Fruit fly (Drosophila melanogaster) whole organism, embryonic: Measurements from ENCODE around the gene Pmm2.
A peak's percentile ranks its signal among the peaks of the same experiment; 100 is the strongest.

Experiments
- CG10366 ChIP-seq: fragments of 200-800 bp; sonication (Bioruptor generic); IDR thresholded peaks from 2 replicates; pipeline ENCODE4 v1.3.6; 2022; ENCODE audit warnings: missing biosample characterization, missing genetic modification characterization
- CG10959 ChIP-seq: fragments of 200-800 bp; sonication (Bioruptor generic); IDR thresholded peaks from 2 replicates; pipeline ENCODE4 v1.3.6; 2022; ENCODE audit warnings: missing biosample characterization, missing genetic modification characterization
- CG10979 ChIP-seq: fragments of 200-800 bp; sonication (Bioruptor generic); optimal IDR thresholded peaks from 2 replicates; lab custom pipeline; 2018; ENCODE audit warnings: missing biosample characterization, mild to moderate bottlenecking, missing genetic modification characterization, moderate library complexity
- CG11398 ChIP-seq: fragments of 200-800 bp; sonication (Bioruptor generic); optimal IDR thresholded peaks from 2 replicates; lab custom pipeline; 2016; ENCODE audit warnings: missing biosample characterization, missing genetic modification characterization
- CG1233 ChIP-seq: fragments of 200-800 bp; sonication (Bioruptor generic); optimal IDR thresholded peaks from 4 replicates; lab custom pipeline; 2018; ENCODE audit warnings: missing biosample characterization, mild to moderate bottlenecking, missing genetic modification characterization
- CG14860 ChIP-seq: fragments of 200-800 bp; sonication (Bioruptor generic); IDR thresholded peaks from 3 replicates; pipeline ENCODE4 v1.3.6; 2022; ENCODE audit warnings: missing biosample characterization, missing genetic modification characterization; ENCODE audit not compliant: partially characterized antibody
- CG1529 ChIP-seq: fragments of 200-800 bp; sonication (Bioruptor generic); optimal IDR thresholded peaks from 3 replicates; lab custom pipeline; 2018; ENCODE audit warnings: missing biosample characterization, missing genetic modification characterization
- CG17186 ChIP-seq: fragments of 200-800 bp; sonication (Bioruptor generic); optimal IDR thresholded peaks from 3 replicates; lab custom pipeline; 2017; ENCODE audit warnings: missing biosample characterization, missing genetic modification reagents, missing genetic modification characterization
- CG2120 ChIP-seq: fragments of 200-800 bp; sonication (Bioruptor generic); optimal IDR thresholded peaks from 3 replicates; lab custom pipeline; 2016; ENCODE audit warnings: missing biosample characterization, missing genetic modification characterization
- CG32772 ChIP-seq: fragments of 200-800 bp; sonication (Bioruptor generic); IDR thresholded peaks from 2 replicates; pipeline ENCODE4 v1.3.6; 2022; ENCODE audit warnings: missing biosample characterization, missing genetic modification characterization
- CG34422 ChIP-seq: fragments of 200-800 bp; sonication (Bioruptor generic); IDR thresholded peaks from 3 replicates; pipeline ENCODE4 v1.3.6; 2022; ENCODE audit warnings: missing biosample characterization, missing genetic modification characterization
- CG3726 ChIP-seq: fragments of 200-800 bp; sonication (Bioruptor generic); IDR thresholded peaks from 3 replicates; pipeline ENCODE4, ENCODE4 v1.3.6; 2022; ENCODE audit warnings: missing biosample characterization, missing genetic modification characterization
- CG5180 ChIP-seq: fragments of 200-800 bp; sonication (Bioruptor generic); optimal IDR thresholded peaks from 3 replicates; lab custom pipeline; 2017; ENCODE audit warnings: missing biosample characterization, missing genetic modification characterization, mild to moderate bottlenecking, moderate library complexity, missing genetic modification reagents
- CG5245 ChIP-seq: fragments of 200-800 bp; sonication (Bioruptor generic); optimal IDR thresholded peaks from 3 replicates; lab custom pipeline; 2016; ENCODE audit warnings: missing biosample characterization, missing genetic modification characterization
- CG6272 ChIP-seq: fragments of 200-800 bp; sonication (Bioruptor generic); IDR thresholded peaks from 2 replicates; pipeline ENCODE4 v1.3.6; 2022; ENCODE audit warnings: missing biosample characterization, missing genetic modification characterization
- CG8281 ChIP-seq: fragments of 200-800 bp; sonication (Bioruptor generic); optimal IDR thresholded peaks from 2 replicates; lab custom pipeline; 2018; ENCODE audit warnings: missing biosample characterization, mild to moderate bottlenecking, missing genetic modification characterization, moderate library complexity
- CG8359 ChIP-seq: fragments of 200-800 bp; sonication (Bioruptor generic); optimal IDR thresholded peaks from 2 replicates; lab custom pipeline; 2017; ENCODE audit warnings: missing biosample characterization, mild to moderate bottlenecking, missing genetic modification characterization, borderline replicate concordance
- CG8765 ChIP-seq: fragments of 200-800 bp; sonication (Bioruptor generic); IDR thresholded peaks from 2 replicates; pipeline ENCODE4 v1.3.6; 2022; ENCODE audit warnings: missing biosample characterization, missing genetic modification characterization
- CG9797 ChIP-seq: fragments of 200-800 bp; sonication (Bioruptor generic); optimal IDR thresholded peaks from 3 replicates; lab custom pipeline; 2018; ENCODE audit warnings: missing biosample characterization, mild to moderate bottlenecking, missing genetic modification characterization
- D19A ChIP-seq: fragments of 200-800 bp; optimal IDR thresholded peaks from 3 replicates; lab custom pipeline; 2019; ENCODE audit warnings: missing biosample characterization, mild to moderate bottlenecking, missing genetic modification characterization, moderate library complexity
- E2f1 ChIP-seq: fragments of 200-800 bp; sonication (Bioruptor generic); IDR thresholded peaks from 2 replicates; pipeline ENCODE4 v1.3.6; 2022; ENCODE audit warnings: missing biosample characterization, missing genetic modification characterization
- HLHmδ ChIP-seq: fragments of 200-800 bp; sonication (Bioruptor generic); optimal IDR thresholded peaks from 2 replicates; lab custom pipeline; 2018; ENCODE audit warnings: missing biosample characterization, mild to moderate bottlenecking, missing genetic modification characterization, moderate library complexity
- HmgZ ChIP-seq: fragments of 200-800 bp; sonication (Bioruptor generic); optimal IDR thresholded peaks from 2 replicates; lab custom pipeline; 2018; ENCODE audit warnings: missing biosample characterization, mild to moderate bottlenecking, missing genetic modification characterization
- NC2α ChIP-seq: fragments of 200-800 bp; sonication (Bioruptor generic); optimal IDR thresholded peaks from 2 replicates; lab custom pipeline; 2016; ENCODE audit warnings: missing biosample characterization, missing genetic modification characterization
- Ptx1 ChIP-seq: fragments of 200-800 bp; sonication (Bioruptor generic); IDR thresholded peaks from 2 replicates; pipeline ENCODE4 v1.3.6; 2022; ENCODE audit warnings: missing biosample characterization, missing genetic modification characterization
- Spps ChIP-seq: fragments of 200-800 bp; sonication (Bioruptor generic); optimal IDR thresholded peaks from 2 replicates; lab custom pipeline; 2018; ENCODE audit warnings: missing biosample characterization, mild to moderate bottlenecking, missing genetic modification characterization
- Ssrp ChIP-seq: fragments of 200-800 bp; sonication (Bioruptor generic); optimal IDR thresholded peaks from 2 replicates; lab custom pipeline; 2018; ENCODE audit warnings: missing biosample characterization, mild to moderate bottlenecking, missing genetic modification characterization, moderate library complexity
- Taf1 ChIP-seq: fragments of 200-800 bp; sonication (Bioruptor generic); IDR thresholded peaks from 2 replicates; pipeline ENCODE4 v1.3.6; 2022; ENCODE audit warnings: missing biosample characterization, missing genetic modification characterization
- chn ChIP-seq: fragments of 200-800 bp; sonication (Bioruptor generic); optimal IDR thresholded peaks from 2 replicates; lab custom pipeline; 2016; ENCODE audit warnings: missing biosample characterization, missing genetic modification characterization
- danr ChIP-seq: fragments of 200-800 bp; sonication (Bioruptor generic); IDR thresholded peaks from 2 replicates; pipeline ENCODE4 v1.3.6; 2022; ENCODE audit warnings: missing biosample characterization, missing genetic modification characterization
- dmrt99B ChIP-seq: fragments of 200-800 bp; sonication (Bioruptor generic); optimal IDR thresholded peaks from 2 replicates; lab custom pipeline; 2018; ENCODE audit warnings: missing biosample characterization, mild to moderate bottlenecking, missing genetic modification characterization, moderate library complexity
- fd96Cb ChIP-seq: fragments of 200-800 bp; sonication (Bioruptor generic); optimal IDR thresholded peaks from 2 replicates; lab custom pipeline; 2018; ENCODE audit warnings: missing biosample characterization, mild to moderate bottlenecking, missing genetic modification characterization, moderate library complexity
- gem ChIP-seq: fragments of 200-800 bp; sonication (Bioruptor generic); optimal IDR thresholded peaks from 2 replicates; lab custom pipeline; 2019; ENCODE audit warnings: missing biosample characterization, mild to moderate bottlenecking, missing genetic modification characterization, moderate library complexity
- hkb ChIP-seq, 2 experiments: fragments of 200-800 bp in 1 of 2; fragments of >200 bp in 1 of 2; sonication (Bioruptor generic) in 1 of 2; IDR thresholded peaks in 1 of 2; optimal IDR thresholded peaks in 1 of 2; 2 replicates each; pipeline versions ENCODE4 v1.3.6 to Lab custom; 2017 to 2022; ENCODE audit warnings: missing biosample characterization in 1 of 2, missing genetic modification characterization in 1 of 2
- insv ChIP-seq, 2 experiments: fragments of 200-800 bp; sonication (Bioruptor generic); optimal IDR thresholded peaks; 3 replicates each; lab custom pipeline; 2016 to 2018; ENCODE audit warnings: missing biosample characterization in 2 of 2, missing genetic modification characterization in 2 of 2
- inv ChIP-seq: fragments of 200-800 bp; sonication (Bioruptor generic); IDR thresholded peaks from 2 replicates; pipeline ENCODE4 v1.3.6; 2022; ENCODE audit warnings: missing biosample characterization, missing genetic modification characterization; ENCODE audit not compliant: partially characterized antibody
- jigr1 ChIP-seq: fragments of 200-800 bp; sonication (Bioruptor generic); IDR thresholded peaks from 3 replicates; pipeline ENCODE4 v1.3.6; 2022; ENCODE audit warnings: missing biosample characterization, missing genetic modification characterization
- jumu ChIP-seq: fragments of 200-800 bp; sonication (Bioruptor generic); optimal IDR thresholded peaks from 3 replicates; lab custom pipeline; 2016; ENCODE audit warnings: missing biosample characterization, missing genetic modification characterization
- ken ChIP-seq: fragments of 200-800 bp; sonication (Bioruptor generic); IDR thresholded peaks from 3 replicates; pipeline ENCODE4 v1.3.6; 2022; ENCODE audit warnings: missing biosample characterization, missing genetic modification characterization
- knrl ChIP-seq: fragments of 200-800 bp; sonication (Bioruptor generic); IDR thresholded peaks from 3 replicates; pipeline ENCODE4 v1.3.6; 2022; ENCODE audit warnings: missing biosample characterization, missing genetic modification characterization; ENCODE audit not compliant: partially characterized antibody
- lola ChIP-seq, 3 experiments: fragments of >200 bp in 2 of 3; fragments of 200-800 bp in 1 of 3; sonication (Bioruptor generic) in 1 of 3; optimal IDR thresholded peaks; 2 replicates each; lab custom pipeline; 2017 to 2019; ENCODE audit warnings: missing biosample characterization in 3 of 3, missing genetic modification characterization in 3 of 3, mild to moderate bottlenecking in 1 of 3, moderate library complexity in 1 of 3
- odd ChIP-seq: fragments of 200-800 bp; sonication (Bioruptor generic); optimal IDR thresholded peaks from 2 replicates; lab custom pipeline; 2017; ENCODE audit warnings: missing biosample characterization, mild to moderate bottlenecking, missing genetic modification characterization
- pnt ChIP-seq: fragments of 200-800 bp; sonication (Bioruptor generic); optimal IDR thresholded peaks from 3 replicates; lab custom pipeline; 2016; ENCODE audit warnings: missing biosample characterization, missing genetic modification characterization
- sens ChIP-seq: fragments of 200-800 bp; sonication (Bioruptor generic); peaks from one replicate; lab custom pipeline; 2016; ENCODE audit warnings: missing biosample characterization, missing genetic modification characterization
- sens-2 ChIP-seq: fragments of 200-800 bp; sonication (Bioruptor generic); IDR thresholded peaks from 2 replicates; pipeline ENCODE4 v1.3.6; 2022; ENCODE audit warnings: missing biosample characterization, missing genetic modification characterization
- ssp ChIP-seq: fragments of 200-800 bp; sonication (Bioruptor generic); IDR thresholded peaks from 2 replicates; pipeline ENCODE4 v1.3.6; 2022; ENCODE audit warnings: missing biosample characterization, missing genetic modification characterization
- tap ChIP-seq: fragments of 200-800 bp; optimal IDR thresholded peaks from 3 replicates; lab custom pipeline; 2019; ENCODE audit warnings: missing biosample characterization, mild to moderate bottlenecking, missing genetic modification characterization, moderate library complexity
- tio ChIP-seq: fragments of 200-800 bp; sonication (Bioruptor generic); optimal IDR thresholded peaks from 2 replicates; lab custom pipeline; 2017; ENCODE audit warnings: missing biosample characterization, missing genetic modification characterization, inconsistent platforms
- tna ChIP-seq: fragments of 200-800 bp; sonication (Bioruptor generic); IDR thresholded peaks from 2 replicates; pipeline ENCODE4 v1.3.6; 2022; ENCODE audit warnings: missing biosample characterization, missing genetic modification characterization; ENCODE audit not compliant: partially characterized antibody
- zen ChIP-seq: fragments of 200-800 bp; sonication (Bioruptor generic); optimal IDR thresholded peaks from 3 replicates; lab custom pipeline; 2018; ENCODE audit warnings: missing biosample characterization, mild to moderate bottlenecking, missing genetic modification characterization, moderate library complexity

The Pmm2 gene

dm6 chr3L:12523941-12524340, 10.4 kb upstream of the Pmm2 start, which contains the start of the genes ver and Gcn5 (continued):
- TF ChIP-seq CG5180 (peak; percentile 74), CG8765 (GFP tag; lab: Robert Waterston, UW) (peak; percentile 86), CG9797 (peak; percentile 67), chn (GFP tag; lab: Kevin White, UChicago) (peak; percentile 90), Spps (tag; lab: Kevin White, UChicago) (peak; percentile 77), CG17186 (GFP tag; lab: Kevin White, UChicago) (peak; percentile 78), tio (GFP tag; lab: Kevin White, UChicago) (no peak), insv (GFP tag; optimal IDR thresholded peaks at IDR 0.05; lab: Kevin White, UChicago) (peak in 1 of 2 experiments; percentile 54), sens (GFP tag; lab: Kevin White, UChicago) (peak; percentile 97), danr (peak; percentile 86), CG10959 (GFP tag; lab: Robert Waterston, UW) (peak; percentile 85), E2f1 (GFP tag; lab: Robert Waterston, UW) (peak; percentile 93), lola (GFP tag; optimal IDR thresholded peaks at IDR 0.05; lab: Kevin White, UChicago) (peak in 1 of 3 experiments; percentile 86), inv (GFP tag; lab: Robert Waterston, UW) (no peak), zen (tag; lab: Kevin White, UChicago) (peak; percentile 89), CG8359 (GFP tag; lab: Kevin White, UChicago) (peak; percentile 60), CG5245 (peak; percentile 67), CG8281 (tag; lab: Kevin White, UChicago) (peak; percentile 74), knrl (no peak), CG3726 (GFP tag; lab: Robert Waterston, UW) (peak; percentile 83; the same call in 2 of the 3 replicates), jumu (GFP tag; lab: Kevin White, UChicago) (peak; percentile 78), CG6272 (GFP tag; lab: Robert Waterston, UW) (peak; percentile 94), CG1233 (GFP tag; lab: Kevin White, UChicago) (peak; percentile 90), HLHmδ (GFP tag; lab: Kevin White, UChicago) (no peak), sens-2 (GFP tag; lab: Robert Waterston, UW) (peak; percentile 82; the same call in 1 of the 2 replicates), CG10366 (GFP tag; lab: Robert Waterston, UW) (peak; percentile 95), HmgZ (peak; percentile 93), CG11398 (peak; percentile 24), ssp (GFP tag; lab: Robert Waterston, UW) (peak; percentile 86), fd96Cb (peak; percentile 91), hkb (optimal IDR thresholded peaks at IDR 0.05; lab: Kevin White, UChicago) (no peak), hkb (GFP tag; IDR thresholded peaks at IDR 0.05; lab: Robert Waterston, UW) (peak; percentile 96), Ptx1 (GFP tag; lab: Robert Waterston, UW) (peak; percentile 95), gem (tag; lab: Kevin White, UChicago) (peak; percentile 95), CG1529 (peak; percentile 84), tap (peak; percentile 88), Taf1 (GFP tag; lab: Robert Waterston, UW) (peak; percentile 81), CG10979 (tag; lab: Kevin White, UChicago) (peak; percentile 87), jigr1 (GFP tag; lab: Robert Waterston, UW) (peak; percentile 86), NC2α (GFP tag; lab: Kevin White, UChicago) (peak; percentile 36), dmrt99B (tag; lab: Kevin White, UChicago) (peak; percentile 91), CG32772 (GFP tag; lab: Robert Waterston, UW) (peak; percentile 93), tna (GFP tag; lab: Robert Waterston, UW) (no peak), pnt (peak; percentile 77), CG34422 (peak; percentile 94), ken (GFP tag; lab: Robert Waterston, UW) (peak; percentile 94), D19A (tag; lab: Kevin White, UChicago) (peak; percentile 84), CG2120 (peak; percentile 96), odd (GFP tag; lab: Kevin White, UChicago) (peak; percentile 82), CG14860 (no peak), Ssrp (tag; lab: Kevin White, UChicago) (peak; percentile 90)
